Worm (Caenorhabditis elegans) whole organism, early embryonic: Measurements from ENCODE around the gene lin-15A.

ENCODE experiments used
- aly-1 ChIP-seq: sonication (generic microtip); optimal IDR thresholded peaks from 2 replicates; lab custom pipeline; 2016; ENCODE audit warnings: missing genetic modification characterization, missing compliant biosample characterization
- pes-1 ChIP-seq: fragments of 200-800 bp; sonication (Bioruptor generic); IDR thresholded peaks from 2 replicates; pipeline ENCODE4 v1.3.6; 2022; ENCODE audit warnings: missing genetic modification reagents, missing genetic modification characterization, missing compliant biosample characterization
- sea-1 ChIP-seq: fragments of 200-800 bp; sonication (Bioruptor generic); conservative IDR thresholded peaks from 2 replicates; pipeline ENCODE4 v1.3.6; 2022; ENCODE audit warnings: missing genetic modification characterization, missing compliant biosample characterization

ce11 chrX:15696400-15696799, 35.4 kb upstream of the lin-15A start, which contains the start of gene ZK662.2:
- TF ChIP-seq sea-1 (GFP tag; lab: Robert Waterston, UW) (no peak), pes-1 (GFP tag; lab: Robert Waterston, UW) (no peak), aly-1 (tag; lab: Kevin White, UChicago) (no peak)
